Worm (Caenorhabditis elegans): Measurements from ENCODE around the gene C42C1.19.
A peak's percentile ranks its signal among the peaks of the same experiment; 100 is the strongest.

The C42C1.19 gene

ce11 chrIV:12282157-12282789 is at the start of gene C42C1.19, which contains the start of gene C42C1.12:
Gene C42C1.19, plus strand, starts transcription at chrIV:12282739.
Gene C42C1.12, minus strand, starts transcription at chrIV:12282207.
- TF ChIP-seq W03F9.2 (tag; optimal IDR thresholded peaks at IDR 0.05): peak; percentile 13
- no peak for TF ChIP-seq dao-5 (tag; optimal IDR thresholded peaks at IDR 0.05)

- TF ChIP-seq dao-5 (tag; optimal IDR thresholded peaks at IDR 0.05) (no peak), W03F9.2 (tag; optimal IDR thresholded peaks at IDR 0.05) (no peak), him-1 (tag; optimal IDR thresholded peaks at IDR 0.05) (no peak)
Measured at ce11 chrIV:12236011-12236410, 46.5 kb upstream of the C42C1.19 start, which contains the start of gene sre-16. Gene sre-16, minus strand, starts transcription at chrIV:12236111.

- TF ChIP-seq W03F9.2 (tag; optimal IDR thresholded peaks at IDR 0.05): no peak
- TF ChIP-seq dao-5 (tag; optimal IDR thresholded peaks at IDR 0.05): no peak
- no peak for TF ChIP-seq him-1 (tag; optimal IDR thresholded peaks at IDR 0.05)
Measured at ce11 chrIV:12238851-12239250, 43.7 kb upstream of the C42C1.19 start, which contains the start of gene sre-19. Gene sre-19, minus strand, starts transcription at chrIV:12238951.

- TF ChIP-seq dao-5 (tag; optimal IDR thresholded peaks at IDR 0.05) (no peak), him-1 (tag; optimal IDR thresholded peaks at IDR 0.05) (no peak), W03F9.2 (tag; optimal IDR thresholded peaks at IDR 0.05) (no peak)
Measured at ce11 chrIV:12244706-12245105, 37.8 kb upstream of the C42C1.19 start, which contains the start of gene sre-15. Gene sre-15, minus strand, starts transcription at chrIV:12244806.

ce11 chrIV:12252579-12252978 is 30.0 kb upstream of the C42C1.19 start, which contains the start of gene dnj-26:
Gene dnj-26, minus strand, starts transcription at chrIV:12252679.
- TF ChIP-seq dao-5 (tag; optimal IDR thresholded peaks at IDR 0.05) (no peak), him-1 (tag; optimal IDR thresholded peaks at IDR 0.05) (no peak), W03F9.2 (tag; optimal IDR thresholded peaks at IDR 0.05) (no peak)

ce11 chrIV:12259161-12259870 is 23.2 kb upstream of the C42C1.19 start, which contains the start of gene Y39C12A.9:
Gene Y39C12A.9, minus strand, starts transcription at chrIV:12259211.
- TF ChIP-seq dao-5 (tag; optimal IDR thresholded peaks at IDR 0.05): no peak
- TF ChIP-seq him-1 (tag; optimal IDR thresholded peaks at IDR 0.05): no peak
- TF ChIP-seq W03F9.2 (tag; optimal IDR thresholded peaks at IDR 0.05): no peak

- no peak for TF ChIP-seq W03F9.2 (tag; optimal IDR thresholded peaks at IDR 0.05)
- no peak for TF ChIP-seq him-1 (tag; optimal IDR thresholded peaks at IDR 0.05)
- no peak for TF ChIP-seq dao-5 (tag; optimal IDR thresholded peaks at IDR 0.05)
Measured at ce11 chrIV:12261353-12261752, 21.2 kb upstream of the C42C1.19 start, which contains the start of gene sre-14. Gene sre-14, minus strand, starts transcription at chrIV:12261453.

- TF ChIP-seq dao-5 (tag; optimal IDR thresholded peaks at IDR 0.05) (no peak), him-1 (tag; optimal IDR thresholded peaks at IDR 0.05) (no peak), W03F9.2 (tag; optimal IDR thresholded peaks at IDR 0.05) (no peak)
Measured at ce11 chrIV:12265877-12266276, 16.7 kb upstream of the C42C1.19 start.

ce11 chrIV:12268272-12269045 is 14.1 kb upstream of the C42C1.19 start, which contains the start of the genes ppm-1.H and rpl-34:
Gene ppm-1.H, minus strand, starts transcription at chrIV:12268322.
Gene rpl-34, plus strand, starts transcription at chrIV:12268995.
- TF ChIP-seq W03F9.2 (tag; optimal IDR thresholded peaks at IDR 0.05) (peak; percentile 61), him-1 (tag; optimal IDR thresholded peaks at IDR 0.05) (no peak)

ce11 chrIV:12270392-12270791 is 12.1 kb upstream of the C42C1.19 start, which contains the start of gene C42C1.3:
Gene C42C1.3, minus strand, starts transcription at chrIV:12270492.
- no peak for TF ChIP-seq dao-5 (tag; optimal IDR thresholded peaks at IDR 0.05)
- no peak for TF ChIP-seq W03F9.2 (tag; optimal IDR thresholded peaks at IDR 0.05)
- TF ChIP-seq him-1 (tag; optimal IDR thresholded peaks at IDR 0.05): no peak

- TF ChIP-seq him-1 (tag; optimal IDR thresholded peaks at IDR 0.05) (no peak), dao-5 (tag; optimal IDR thresholded peaks at IDR 0.05) (no peak), W03F9.2 (tag; optimal IDR thresholded peaks at IDR 0.05) (no peak)
Measured at ce11 chrIV:12274365-12274764, 8.2 kb upstream of the C42C1.19 start.

- TF ChIP-seq W03F9.2 (tag; optimal IDR thresholded peaks at IDR 0.05) (no peak), him-1 (tag; optimal IDR thresholded peaks at IDR 0.05) (no peak), dao-5 (tag; optimal IDR thresholded peaks at IDR 0.05) (no peak)
Measured at ce11 chrIV:12275892-12276291, 6.6 kb upstream of the C42C1.19 start, which contains the start of gene vps-8. Gene vps-8, minus strand, starts transcription at chrIV:12275992.

- TF ChIP-seq W03F9.2 (tag; optimal IDR thresholded peaks at IDR 0.05): peak; percentile 40
- no peak for TF ChIP-seq dao-5 (tag; optimal IDR thresholded peaks at IDR 0.05)
- no peak for TF ChIP-seq him-1 (tag; optimal IDR thresholded peaks at IDR 0.05)
Measured at ce11 chrIV:12278507-12278906, 4.0 kb upstream of the C42C1.19 start, which contains the start of the genes tag-335 and vkmt-1. Gene tag-335, minus strand, starts transcription at chrIV:12278594. Gene vkmt-1, plus strand, starts transcription at chrIV:12278725.
